Worm (Caenorhabditis elegans) whole organism, L3 larva: ENCODE data around the gene F44E2.8.

Experiments used
- ceh-16 ChIP-seq: sonication (generic microtip); optimal IDR thresholded peaks from 2 replicates; lab custom pipeline; 2017; ENCODE audit warnings: missing biosample characterization, missing genetic modification characterization
- ceh-82 ChIP-seq: fragments of 150-350 bp; optimal IDR thresholded peaks from 2 replicates; lab custom pipeline; 2014; ENCODE audit warnings: missing biosample characterization, missing genetic modification characterization
- nhr-28 ChIP-seq: fragments of 150-350 bp; optimal IDR thresholded peaks from 2 replicates; lab custom pipeline; 2014; ENCODE audit warnings: missing biosample characterization, missing genetic modification characterization

ce11 chrIII:8886309-8886708 lies 36.6 kb upstream of the F44E2.8 start:
- no peak for TF ChIP-seq ceh-82 (tag; lab: Kevin White, UChicago)
- TF ChIP-seq nhr-28 = no peak
- TF ChIP-seq ceh-16 (tag; lab: Kevin White, UChicago) = no peak
